Fruit fly (Drosophila melanogaster) whole organism: ENCODE measurements around the gene CG7685.

Experiments used
- CG8478 ChIP-seq: fragments of >200 bp; optimal IDR thresholded peaks from 2 replicates; lab custom pipeline; 2018; ENCODE audit warnings: inconsistent platforms
- Dll ChIP-seq: fragments of >200 bp; optimal IDR thresholded peaks from 2 replicates; lab custom pipeline; 2017
- EcR ChIP-seq, 2 experiments: fragments of >200 bp; optimal IDR thresholded peaks; 2 replicates each; lab custom pipeline; 2017; ENCODE audit warnings: missing biosample characterization in 2 of 2, missing genetic modification characterization in 2 of 2, missing genetic modification reagents in 2 of 2
- pan ChIP-seq: fragments of >200 bp; optimal IDR thresholded peaks from 2 replicates; lab custom pipeline; 2017
- psq ChIP-seq: fragments of >200 bp; optimal IDR thresholded peaks from 2 replicates; lab custom pipeline; 2017
- usp ChIP-seq: fragments of >200 bp; optimal IDR thresholded peaks from 2 replicates; lab custom pipeline; 2017; ENCODE audit warnings: missing biosample characterization, missing genetic modification characterization, mixed read lengths

Gene CG7685

dm6 chr3R:18448059-18448979 lies 43.6 kb downstream of the CG7685 start:
- TF ChIP-seq CG8478 (lab: Kevin White, UChicago): no peak
- no peak for TF ChIP-seq Dll (lab: Kevin White, UChicago)
- TF ChIP-seq EcR (GFP tag; optimal IDR thresholded peaks at IDR 0.05; lab: Kevin White, UChicago): no peak
- no peak for TF ChIP-seq psq
- TF ChIP-seq pan: no peak
- no peak for TF ChIP-seq usp (GFP tag; lab: Kevin White, UChicago)

- TF ChIP-seq pan: no peak
- no peak for TF ChIP-seq Dll (lab: Kevin White, UChicago)
- no peak for TF ChIP-seq usp (GFP tag; lab: Kevin White, UChicago)
- no peak for TF ChIP-seq psq
- no peak for TF ChIP-seq EcR (GFP tag; optimal IDR thresholded peaks at IDR 0.05; lab: Kevin White, UChicago)
- no peak for TF ChIP-seq CG8478 (lab: Kevin White, UChicago)
Observed at dm6 chr3R:18449188-18449587, 44.4 kb downstream of the CG7685 start.

dm6 chr3R:18449896-18450637 lies 45.3 kb downstream of the CG7685 start:
- no peak for TF ChIP-seq pan
- TF ChIP-seq CG8478 (lab: Kevin White, UChicago): no peak
- no peak for TF ChIP-seq EcR (GFP tag; optimal IDR thresholded peaks at IDR 0.05; lab: Kevin White, UChicago)
- no peak for TF ChIP-seq psq
- no peak for TF ChIP-seq Dll (lab: Kevin White, UChicago)
- TF ChIP-seq usp (GFP tag; lab: Kevin White, UChicago): no peak
